Worm (Caenorhabditis elegans) whole organism, young adult: ENCODE measurements around the gene algn-11.

ENCODE experiments used
- B0035.1 ChIP-seq: sonication (generic microtip); optimal IDR thresholded peaks from 2 replicates; lab custom pipeline; 2016; ENCODE audit warnings: missing genetic modification characterization, mild to moderate bottlenecking, missing compliant biosample characterization, missing genotype, missing genetic modification reagents
- B0336.3 ChIP-seq: fragments of 200-800 bp; sonication (Bioruptor generic); IDR thresholded peaks from 2 replicates; pipeline ENCODE4 v1.3.6; 2022; ENCODE audit warnings: missing genetic modification characterization, missing compliant biosample characterization
- C06A6.2 ChIP-seq: fragments of 200-800 bp; sonication (Bioruptor generic); conservative IDR thresholded peaks from 2 replicates; pipeline ENCODE4 v1.3.6; 2022; ENCODE audit warnings: missing genetic modification characterization, missing compliant biosample characterization
- F10E7.11 ChIP-seq: sonication (generic microtip); optimal IDR thresholded peaks from 2 replicates; lab custom pipeline; 2017; ENCODE audit warnings: mild to moderate bottlenecking, missing genetic modification characterization, moderate library complexity, missing compliant biosample characterization
- K11D2.4 ChIP-seq: fragments of 200-800 bp; sonication (Bioruptor generic); IDR thresholded peaks from 2 replicates; pipeline ENCODE4 v1.3.6; 2022; ENCODE audit warnings: missing genetic modification reagents, missing genetic modification characterization, missing compliant biosample characterization
- Y53F4B.3 ChIP-seq: fragments of 200-800 bp; sonication (Bioruptor generic); IDR thresholded peaks from 2 replicates; pipeline ENCODE4 v1.3.6; 2022; ENCODE audit warnings: missing genetic modification reagents, missing genetic modification characterization, missing compliant biosample characterization
- Y56A3A.18 ChIP-seq: fragments of 200-800 bp; sonication (Bioruptor generic); IDR thresholded peaks from 2 replicates; pipeline ENCODE4 v1.3.6; 2022; ENCODE audit warnings: missing genetic modification reagents, missing genetic modification characterization, missing compliant biosample characterization
- Y79H2A.3 ChIP-seq: fragments of 200-800 bp; sonication (Bioruptor generic); conservative IDR thresholded peaks from 2 replicates; pipeline ENCODE4 v1.3.6; 2022; ENCODE audit warnings: missing genetic modification reagents, missing genetic modification characterization, missing compliant biosample characterization
- ZK185.1 ChIP-seq: sonication (generic microtip); optimal IDR thresholded peaks from 2 replicates; lab custom pipeline; 2016; ENCODE audit warnings: mild to moderate bottlenecking, missing genetic modification characterization, missing compliant biosample characterization; ENCODE audit not compliant: poor library complexity, severe bottlenecking
- ama-1 ChIP-seq, 3 experiments: fragments of 150-350 bp in 1 of 3; sonication (generic microtip) in 2 of 3; optimal IDR thresholded peaks; 2 replicates each; lab custom pipeline; 2014 to 2018; ENCODE audit warnings: missing biosample characterization in 2 of 3, missing genetic modification characterization in 2 of 3, missing genetic modification reagents in 2 of 3
- aptf-3 ChIP-seq: fragments of 200-800 bp; sonication (Bioruptor generic); IDR thresholded peaks from 2 replicates; pipeline ENCODE4 v1.3.6; 2022; ENCODE audit warnings: missing genetic modification characterization, missing compliant biosample characterization
- atf-7 ChIP-seq: sonication (generic microtip); optimal IDR thresholded peaks from 2 replicates; lab custom pipeline; 2017; ENCODE audit warnings: mild to moderate bottlenecking, missing genetic modification characterization, missing compliant biosample characterization
- attf-3 ChIP-seq: fragments of 200-800 bp; sonication (Bioruptor generic); conservative IDR thresholded peaks from 2 replicates; pipeline ENCODE4 v1.3.6; 2022; ENCODE audit warnings: missing genetic modification reagents, missing genetic modification characterization, missing compliant biosample characterization
- cebp-1 ChIP-seq, 2 experiments: fragments of 200-800 bp in 1 of 2; sonication (Bioruptor generic) in 1 of 2; sonication (generic microtip) in 1 of 2; IDR thresholded peaks in 1 of 2; optimal IDR thresholded peaks in 1 of 2; 2 replicates each; pipeline versions ENCODE4 v1.3.6 to Lab custom; 2017 to 2022; ENCODE audit warnings: missing compliant biosample characterization in 2 of 2, missing genetic modification characterization in 2 of 2, mild to moderate bottlenecking in 1 of 2, missing genetic modification reagents in 1 of 2, moderate library complexity in 1 of 2
- ceh-27 ChIP-seq: fragments of 200-800 bp; sonication (Bioruptor generic); optimal IDR thresholded peaks from 2 replicates; lab custom pipeline; 2018; ENCODE audit warnings: mild to moderate bottlenecking, missing genetic modification characterization, moderate library complexity, missing compliant biosample characterization
- ceh-79 ChIP-seq: sonication (generic microtip); optimal IDR thresholded peaks from 2 replicates; lab custom pipeline; 2017; ENCODE audit warnings: mild to moderate bottlenecking, missing genetic modification characterization, missing compliant biosample characterization
- dpff-1 ChIP-seq: sonication (generic microtip); optimal IDR thresholded peaks from 2 replicates; lab custom pipeline; 2017; ENCODE audit warnings: mild to moderate bottlenecking, missing genetic modification characterization, missing compliant biosample characterization
- dpl-1 ChIP-seq: fragments of 150-350 bp; optimal IDR thresholded peaks from 2 replicates; lab custom pipeline; 2014; ENCODE audit warnings: missing biosample characterization, missing genetic modification reagents, missing genetic modification characterization
- egl-18 ChIP-seq: fragments of 200-800 bp; sonication (Bioruptor generic); IDR thresholded peaks from 2 replicates; pipeline ENCODE4 v1.3.6; 2022; ENCODE audit warnings: missing genetic modification reagents, missing genetic modification characterization, missing compliant biosample characterization
- ekl-4 ChIP-seq: fragments of 200-800 bp; sonication (Bioruptor generic); IDR thresholded peaks from 2 replicates; pipeline ENCODE4 v1.3.6; 2022; ENCODE audit warnings: missing genetic modification reagents, missing genetic modification characterization, missing compliant biosample characterization
- hlh-12 ChIP-seq: sonication (generic microtip); optimal IDR thresholded peaks from 2 replicates; lab custom pipeline; 2016; ENCODE audit warnings: missing genetic modification characterization, missing compliant biosample characterization
- hmg-20 ChIP-seq: fragments of 200-800 bp; sonication (Bioruptor generic); IDR thresholded peaks from 2 replicates; pipeline ENCODE4 v1.3.6; 2022; ENCODE audit warnings: missing genetic modification reagents, missing genetic modification characterization, missing compliant biosample characterization
- hrde-1 ChIP-seq: sonication (generic microtip); optimal IDR thresholded peaks from 2 replicates; lab custom pipeline; 2016; ENCODE audit warnings: missing genetic modification characterization, mild to moderate bottlenecking, missing compliant biosample characterization, moderate library complexity, missing genotype, missing genetic modification reagents, borderline replicate concordance
- let-607 ChIP-seq, 2 experiments: fragments of 200-800 bp in 1 of 2; sonication (Bioruptor generic) in 1 of 2; sonication (generic microtip) in 1 of 2; optimal IDR thresholded peaks; 2 replicates each; lab custom pipeline; 2016 to 2018; ENCODE audit warnings: mild to moderate bottlenecking in 2 of 2, missing compliant biosample characterization in 2 of 2, missing genetic modification characterization in 2 of 2, moderate library complexity in 2 of 2, missing genotype in 1 of 2
- lin-26 ChIP-seq: fragments of 200-800 bp; sonication (Bioruptor generic); IDR thresholded peaks from 2 replicates; pipeline ENCODE4 v1.3.6; 2022; ENCODE audit warnings: missing genetic modification reagents, missing genetic modification characterization, missing compliant biosample characterization
- lin-35 ChIP-seq, 3 experiments: fragments of 150-350 bp in 2 of 3; sonication (generic microtip) in 1 of 3; optimal IDR thresholded peaks; 2 replicates each; lab custom pipeline; 2014 to 2018; ENCODE audit warnings: missing biosample characterization in 3 of 3, missing genetic modification characterization in 3 of 3, missing genetic modification reagents in 3 of 3
- lir-1 ChIP-seq: fragments of 200-800 bp; sonication (Bioruptor generic); conservative IDR thresholded peaks from 2 replicates; pipeline ENCODE4 v1.3.6; 2022; ENCODE audit warnings: missing genetic modification reagents, missing genetic modification characterization, missing compliant biosample characterization
- lsy-27 ChIP-seq: sonication (generic microtip); optimal IDR thresholded peaks from 2 replicates; lab custom pipeline; 2017; ENCODE audit warnings: missing genetic modification characterization, mild to moderate bottlenecking, missing compliant biosample characterization, antibody characterized with exemption, missing genotype, borderline replicate concordance; ENCODE audit not compliant: insufficient read depth
- mcd-1 ChIP-seq: fragments of 200-800 bp; sonication (Bioruptor generic); IDR thresholded peaks from 2 replicates; pipeline ENCODE4 v1.3.6; 2022; ENCODE audit warnings: missing genetic modification reagents, missing genetic modification characterization, missing compliant biosample characterization
- mel-28 ChIP-seq: sonication (generic microtip); optimal IDR thresholded peaks from 2 replicates; lab custom pipeline; 2016; ENCODE audit warnings: borderline replicate concordance, mild to moderate bottlenecking, missing genetic modification characterization, missing compliant biosample characterization
- mes-4 ChIP-seq: sonication (generic microtip); optimal IDR thresholded peaks from 2 replicates; lab custom pipeline; 2016; ENCODE audit warnings: missing genotype, missing genetic modification characterization, missing compliant biosample characterization
- nfya-1 ChIP-seq: sonication (generic microtip); optimal IDR thresholded peaks from 2 replicates; lab custom pipeline; 2017; ENCODE audit warnings: antibody characterized with exemption, missing compliant biosample characterization, missing genetic modification characterization, borderline replicate concordance; ENCODE audit not compliant: insufficient read depth
- nhr-179 ChIP-seq: sonication (generic microtip); optimal IDR thresholded peaks from 2 replicates; lab custom pipeline; 2016; ENCODE audit warnings: mild to moderate bottlenecking, missing genetic modification characterization, missing compliant biosample characterization
- nhr-80 ChIP-seq: sonication (generic microtip); optimal IDR thresholded peaks from 2 replicates; lab custom pipeline; 2016; ENCODE audit warnings: missing genetic modification characterization, missing compliant biosample characterization
- pbrm-1 ChIP-seq: fragments of 200-800 bp; sonication (Bioruptor generic); IDR thresholded peaks from 2 replicates; pipeline ENCODE4 v1.3.6; 2022; ENCODE audit warnings: missing genetic modification reagents, missing genetic modification characterization, missing compliant biosample characterization
- pha-4 ChIP-seq: fragments of 150-350 bp; sonication (generic microtip); optimal IDR thresholded peaks from 2 replicates; lab custom pipeline; 2014; ENCODE audit warnings: missing biosample characterization, missing genetic modification reagents, missing genetic modification characterization
- sdz-38 ChIP-seq: sonication (generic microtip); optimal IDR thresholded peaks from 2 replicates; lab custom pipeline; 2016; ENCODE audit warnings: missing genotype, missing genetic modification characterization, missing compliant biosample characterization
- snpc-1.3 ChIP-seq: sonication (generic microtip); optimal IDR thresholded peaks from 2 replicates; lab custom pipeline; 2017; ENCODE audit warnings: missing genetic modification characterization, mild to moderate bottlenecking, missing compliant biosample characterization, antibody characterized with exemption, moderate library complexity, missing genotype, missing genetic modification reagents; ENCODE audit not compliant: insufficient read depth
- snpc-4 ChIP-seq, 5 experiments: fragments of 150-350 bp in 1 of 5; sonication (generic microtip) in 4 of 5; optimal IDR thresholded peaks; 2 replicates each; lab custom pipeline; 2014 to 2018; ENCODE audit warnings: missing genetic modification characterization in 5 of 5, missing biosample characterization in 3 of 5, antibody characterized with exemption in 2 of 5, mild to moderate bottlenecking in 2 of 5, missing compliant biosample characterization in 2 of 5, missing genotype in 2 of 5, moderate library complexity in 2 of 5, missing genetic modification reagents in 1 of 5
- unc-62 ChIP-seq: fragments of 150-350 bp; optimal IDR thresholded peaks from 2 replicates; lab custom pipeline; 2014; ENCODE audit warnings: missing biosample characterization, missing genetic modification reagents, missing genetic modification characterization
- ztf-22 ChIP-seq: fragments of 200-800 bp; sonication (Bioruptor generic); optimal IDR thresholded peaks from 2 replicates; lab custom pipeline; 2018; ENCODE audit warnings: mild to moderate bottlenecking, missing genetic modification characterization, moderate library complexity, missing compliant biosample characterization

Gene algn-11

ce11 chrIII:7285783-7286182 is 4.6 kb downstream of the algn-11 start, which contains the start of gene pho-5:
TSS of gene pho-5 (minus strand) at chrIII:7285883.
- TF ChIP-seq snpc-1.3 (peak; percentile 9), egl-18 (GFP tag; lab: Robert Waterston, UW) (no peak)

DNA sequence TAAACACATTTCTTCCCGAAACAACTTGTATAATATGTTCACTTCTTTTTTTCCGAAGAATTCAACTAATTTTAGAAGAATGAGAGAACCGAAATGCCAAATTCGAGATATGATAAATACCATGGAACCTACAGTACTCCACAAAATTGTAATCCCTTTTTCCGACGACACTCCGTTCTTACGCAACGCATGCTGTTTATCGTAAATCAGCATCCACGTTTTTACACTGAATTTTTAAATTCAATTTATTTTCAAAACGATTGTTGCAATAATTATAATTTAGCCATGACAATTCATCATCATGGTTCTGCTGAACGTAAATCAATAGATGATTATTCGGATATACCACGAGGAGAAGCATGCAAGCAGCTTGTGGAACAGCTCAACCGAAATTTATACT is 9.2 kb downstream of the algn-11 start, which contains the start of gene B0361.3:
TSS of gene B0361.3 (plus strand) at position 284 of the 400 bp plus-strand sequence.
- no peak for TF ChIP-seq snpc-4 (GFP tag; optimal IDR thresholded peaks at IDR 0.05; lab: Kevin White, UChicago)
- TF ChIP-seq snpc-4 (tag; optimal IDR thresholded peaks at IDR 0.05; lab: Kevin White, UChicago), result peak in 1 of 4 experiments; percentile 55
- TF ChIP-seq hrde-1 (tag; lab: Kevin White, UChicago), result no peak
- no peak for TF ChIP-seq K11D2.4 (GFP tag; lab: Robert Waterston, UW)
- peak; percentile 66; the same call in 1 of the 2 replicates for TF ChIP-seq attf-3 (GFP tag; lab: Robert Waterston, UW)
- no peak for TF ChIP-seq sdz-38 (tag; lab: Kevin White, UChicago)
- TF ChIP-seq dpff-1, result no peak
- TF ChIP-seq, all 124 proteins: peak for 2

- TF ChIP-seq cebp-1 (GFP tag; IDR thresholded peaks at IDR 0.05; lab: Robert Waterston, UW) (peak; percentile 92), cebp-1 (tag; optimal IDR thresholded peaks at IDR 0.05; lab: Kevin White, UChicago) (peak; percentile 98), nhr-179 (tag; lab: Kevin White, UChicago) (no peak), lin-35 (GFP tag; optimal IDR thresholded peaks at IDR 0.05; lab: Kevin White, UChicago) (peak in 1 of 3 experiments; percentile 67), C06A6.2 (GFP tag; lab: Robert Waterston, UW) (peak; percentile 79), atf-7 (tag; lab: Kevin White, UChicago) (peak; percentile 81), ZK185.1 (tag; lab: Kevin White, UChicago) (peak; percentile 79), nfya-1 (tag; lab: Kevin White, UChicago) (no peak), B0035.1 (tag; lab: Kevin White, UChicago) (no peak), aptf-3 (GFP tag; lab: Robert Waterston, UW) (no peak), Y56A3A.18 (GFP tag; lab: Robert Waterston, UW) (0 out of 2 replicates have a peak, but pooled peaks have one; percentile 52), sdz-38 (tag; lab: Kevin White, UChicago) (no peak), let-607 (tag; optimal IDR thresholded peaks at IDR 0.05; lab: Kevin White, UChicago) (peak; percentile 43 to 62), F10E7.11 (tag; lab: Kevin White, UChicago) (no peak), Y79H2A.3 (GFP tag; lab: Robert Waterston, UW) (no peak), ekl-4 (GFP tag; lab: Robert Waterston, UW) (no peak), dpff-1 (peak; percentile 18), hmg-20 (GFP tag; lab: Robert Waterston, UW) (0 out of 2 replicates have a peak, but pooled peaks have one; percentile 32), lin-26 (GFP tag; lab: Robert Waterston, UW) (peak; percentile 70; the same call in 1 of the 2 replicates), ceh-79 (tag; lab: Kevin White, UChicago) (peak; percentile 67), lir-1 (no peak), ztf-22 (GFP tag; lab: Kevin White, UChicago) (no peak), B0336.3 (GFP tag; lab: Robert Waterston, UW) (peak; percentile 88), hlh-12 (tag; lab: Kevin White, UChicago) (no peak), snpc-4 (GFP tag; optimal IDR thresholded peaks at IDR 0.05; lab: Kevin White, UChicago) (peak; percentile 97), snpc-4 (tag; optimal IDR thresholded peaks at IDR 0.05; lab: Kevin White, UChicago) (peak; percentile 99 to 100 (median 100)), lsy-27 (tag; lab: Kevin White, UChicago) (no peak), ceh-27 (GFP tag; lab: Kevin White, UChicago) (peak; percentile 72), pbrm-1 (peak; percentile 58; the same call in 1 of the 2 replicates), mcd-1 (GFP tag; lab: Robert Waterston, UW) (peak; percentile 83), ama-1 (optimal IDR thresholded peaks at IDR 0.05; lab: Kevin White, UChicago) (no peak), ama-1 (GFP tag; optimal IDR thresholded peaks at IDR 0.05; lab: Kevin White, UChicago) (no peak), mes-4 (tag; lab: Kevin White, UChicago) (no peak), dpl-1 (peak; percentile 18), nhr-80 (tag; lab: Kevin White, UChicago) (peak; percentile 52), unc-62 (GFP tag; lab: Kevin White, UChicago) (no peak), Y53F4B.3 (GFP tag; lab: Robert Waterston, UW) (no peak), pha-4 (tag; lab: Kevin White, UChicago) (no peak), mel-28 (tag; lab: Kevin White, UChicago) (no peak)
Observed at ce11 chrIII:7278491-7278890, 11.9 kb downstream of the algn-11 start.
